Fruit fly (Drosophila melanogaster) whole organism, prepupa: Measurements from ENCODE around the gene Gad1.

Experiments
- CG10631 ChIP-seq: fragments of 200-800 bp; sonication (Bioruptor generic); optimal IDR thresholded peaks from 2 replicates; lab custom pipeline; 2016; ENCODE audit warnings: missing biosample characterization, missing genetic modification characterization
- CG11762 ChIP-seq: fragments of 200-800 bp; sonication (Bioruptor generic); optimal IDR thresholded peaks from 3 replicates; lab custom pipeline; 2016; ENCODE audit warnings: missing biosample characterization, missing genetic modification characterization; ENCODE audit not compliant: insufficient read depth
- CG11902 ChIP-seq: fragments of 200-800 bp; sonication (Bioruptor generic); optimal IDR thresholded peaks from 3 replicates; lab custom pipeline; 2016; ENCODE audit warnings: missing biosample characterization, missing genetic modification characterization
- CG15336 ChIP-seq: fragments of 200-800 bp; sonication (Bioruptor generic); IDR thresholded peaks from 2 replicates; pipeline ENCODE4 v1.3.6; 2022; ENCODE audit warnings: missing biosample characterization, missing genetic modification characterization
- CG1621 ChIP-seq: fragments of 200-800 bp; sonication (Bioruptor generic); optimal IDR thresholded peaks from 3 replicates; lab custom pipeline; 2018; ENCODE audit warnings: missing biosample characterization, mild to moderate bottlenecking, missing genetic modification characterization
- CG16779 ChIP-seq: fragments of 200-800 bp; sonication (Bioruptor generic); optimal IDR thresholded peaks from 3 replicates; lab custom pipeline; 2017; ENCODE audit warnings: missing biosample characterization, mild to moderate bottlenecking, missing genetic modification characterization
- CG31627 ChIP-seq: fragments of 200-800 bp; sonication (Bioruptor generic); optimal IDR thresholded peaks from 3 replicates; lab custom pipeline; 2016; ENCODE audit warnings: missing biosample characterization, missing genetic modification characterization
- CG3919 ChIP-seq: fragments of 200-800 bp; sonication (Bioruptor generic); optimal IDR thresholded peaks from 3 replicates; lab custom pipeline; 2016; ENCODE audit warnings: missing biosample characterization, missing genetic modification characterization
- CG4318 ChIP-seq: fragments of 200-800 bp; sonication (Bioruptor generic); optimal IDR thresholded peaks from 3 replicates; lab custom pipeline; 2017; ENCODE audit warnings: missing biosample characterization, mild to moderate bottlenecking, missing genetic modification characterization
- CG7368 ChIP-seq: fragments of 200-800 bp; sonication (Bioruptor generic); optimal IDR thresholded peaks from 3 replicates; lab custom pipeline; 2016; ENCODE audit warnings: missing biosample characterization, missing genetic modification characterization
- CG8319 ChIP-seq: fragments of 200-800 bp; sonication (Bioruptor generic); optimal IDR thresholded peaks from 3 replicates; lab custom pipeline; 2016; ENCODE audit warnings: missing biosample characterization, missing genetic modification characterization
- Eip75B ChIP-seq: fragments of 200-800 bp; sonication (Bioruptor generic); optimal IDR thresholded peaks from 3 replicates; lab custom pipeline; 2016; ENCODE audit warnings: missing biosample characterization, missing genetic modification characterization
- Eip78C ChIP-seq: fragments of 200-800 bp; sonication (Bioruptor generic); peaks from one replicate; lab custom pipeline; 2016; ENCODE audit warnings: missing biosample characterization, missing genetic modification characterization
- Eip93F ChIP-seq: fragments of 200-800 bp; sonication (Bioruptor generic); optimal IDR thresholded peaks from 2 replicates; lab custom pipeline; 2016; ENCODE audit warnings: missing biosample characterization, mild to moderate bottlenecking, missing genetic modification characterization
- Ets21C ChIP-seq: fragments of 200-800 bp; sonication (Bioruptor generic); optimal IDR thresholded peaks from 3 replicates; lab custom pipeline; 2016; ENCODE audit warnings: missing biosample characterization, missing genetic modification characterization
- Ets96B ChIP-seq: fragments of 200-800 bp; optimal IDR thresholded peaks from 2 replicates; lab custom pipeline; 2019; ENCODE audit warnings: missing biosample characterization, mild to moderate bottlenecking, missing genetic modification characterization, moderate library complexity
- Gug ChIP-seq: fragments of 200-800 bp; sonication (Bioruptor generic); IDR thresholded peaks from 2 replicates; pipeline ENCODE4 v1.3.6; 2022; ENCODE audit warnings: missing biosample characterization, missing genetic modification characterization
- Lpt ChIP-seq: fragments of 200-800 bp; sonication (Bioruptor generic); optimal IDR thresholded peaks from 3 replicates; lab custom pipeline; 2016; ENCODE audit warnings: missing biosample characterization, missing genetic modification characterization
- Met ChIP-seq: fragments of 200-800 bp; sonication (Bioruptor generic); optimal IDR thresholded peaks from 3 replicates; lab custom pipeline; 2016; ENCODE audit warnings: missing biosample characterization, missing genetic modification characterization
- Smox ChIP-seq: fragments of 200-800 bp; sonication (Bioruptor generic); optimal IDR thresholded peaks from 3 replicates; lab custom pipeline; 2016; ENCODE audit warnings: missing biosample characterization, missing genetic modification characterization
- achi ChIP-seq: fragments of 200-800 bp; sonication (Bioruptor generic); optimal IDR thresholded peaks from 3 replicates; lab custom pipeline; 2016; ENCODE audit warnings: missing biosample characterization, missing genetic modification characterization
- cyc ChIP-seq: fragments of 200-800 bp; sonication (Bioruptor generic); optimal IDR thresholded peaks from 3 replicates; lab custom pipeline; 2016; ENCODE audit warnings: missing biosample characterization, missing genetic modification characterization
- dsx ChIP-seq: fragments of 200-800 bp; optimal IDR thresholded peaks from 3 replicates; lab custom pipeline; 2019; ENCODE audit warnings: missing biosample characterization, mild to moderate bottlenecking, missing genetic modification characterization, moderate library complexity; ENCODE audit not compliant: poor library complexity, severe bottlenecking
- eg ChIP-seq: fragments of 200-800 bp; sonication (Bioruptor generic); IDR thresholded peaks from 3 replicates; pipeline ENCODE4 v1.3.6; 2022; ENCODE audit warnings: missing biosample characterization, missing genetic modification characterization
- fkh ChIP-seq: fragments of 200-800 bp; sonication (Bioruptor generic); optimal IDR thresholded peaks from 3 replicates; lab custom pipeline; 2017; ENCODE audit warnings: missing biosample characterization, mild to moderate bottlenecking, missing genetic modification characterization, moderate library complexity
- pdm3 ChIP-seq: fragments of 200-800 bp; sonication (Bioruptor generic); optimal IDR thresholded peaks from 3 replicates; lab custom pipeline; 2016; ENCODE audit warnings: missing biosample characterization, missing genetic modification characterization
- salr ChIP-seq, 2 experiments: fragments of 200-800 bp; sonication (Bioruptor generic); optimal IDR thresholded peaks; 3 replicates each; lab custom pipeline; 2016 to 2018; ENCODE audit warnings: missing biosample characterization in 2 of 2, missing genetic modification characterization in 2 of 2, mild to moderate bottlenecking in 1 of 2
- ss ChIP-seq, 2 experiments: fragments of 200-800 bp; sonication (Bioruptor generic); optimal IDR thresholded peaks; 2 replicates in 1 of 2; 3 replicates in 1 of 2; lab custom pipeline; 2017 to 2018; ENCODE audit warnings: mild to moderate bottlenecking in 2 of 2, missing biosample characterization in 2 of 2, missing genetic modification characterization in 2 of 2, moderate library complexity in 1 of 2
- svp ChIP-seq: fragments of 200-800 bp; sonication (Bioruptor generic); peaks from one replicate; lab custom pipeline; 2016; ENCODE audit warnings: missing biosample characterization, missing genetic modification characterization
- vri ChIP-seq: fragments of 200-800 bp; sonication (Bioruptor generic); optimal IDR thresholded peaks from 3 replicates; lab custom pipeline; 2016; ENCODE audit warnings: missing biosample characterization, mild to moderate bottlenecking, missing genetic modification characterization

The Gad1 gene

DNA sequence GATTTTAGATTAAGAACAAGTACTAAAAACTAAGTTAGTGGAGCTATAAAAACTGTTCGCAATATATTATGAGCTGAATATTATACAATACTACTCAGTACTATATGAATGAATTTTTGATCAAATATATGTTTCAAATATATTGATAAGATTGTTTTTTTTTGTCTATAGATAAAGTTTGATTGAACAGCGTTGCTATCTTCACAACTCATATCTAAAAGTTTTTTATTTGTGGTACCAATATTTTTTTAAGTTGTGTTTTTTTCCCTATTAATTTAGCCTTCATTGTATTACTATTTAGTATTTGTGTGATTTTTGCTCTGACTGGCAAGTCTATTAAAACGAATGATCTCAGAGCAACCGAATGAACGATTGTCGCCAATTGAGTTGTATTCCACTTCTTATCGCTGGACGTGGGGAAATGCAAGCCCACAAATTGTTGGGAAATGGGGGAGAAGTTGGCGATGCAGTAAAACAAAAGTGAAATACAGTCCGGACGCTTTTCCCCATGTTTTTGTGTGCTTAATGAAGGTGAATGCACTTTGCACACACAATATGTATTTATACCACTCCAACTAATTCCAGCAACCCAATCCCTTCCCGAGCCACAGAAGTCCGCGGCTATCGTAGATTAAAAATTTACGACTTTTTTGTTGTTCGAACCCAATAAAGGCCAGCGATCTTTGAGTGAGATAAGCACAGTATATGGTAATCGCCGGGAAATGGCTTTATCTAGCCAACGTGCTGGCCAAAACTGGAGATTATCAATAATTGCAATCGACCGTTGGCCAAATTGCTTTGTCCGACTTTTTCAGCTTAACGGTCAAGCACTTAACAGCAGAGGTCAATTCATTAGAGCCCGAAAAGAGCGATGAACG, 28.2 kb upstream of the Gad1 start (continued):
- TF ChIP-seq Gug (0 out of 2 replicates have a peak, but pooled peaks have one; percentile 17), CG3919 (GFP tag; lab: Kevin White, UChicago) (no peak), dsx (GFP tag; lab: Kevin White, UChicago) (no peak), salr (GFP tag; optimal IDR thresholded peaks at IDR 0.05; lab: Kevin White, UChicago) (no peak), Met (GFP tag; lab: Kevin White, UChicago) (no peak), cyc (GFP tag; lab: Kevin White, UChicago) (no peak), CG1621 (tag; lab: Kevin White, UChicago) (no peak), Eip78C (GFP tag; lab: Kevin White, UChicago) (peak; percentile 71), CG4318 (no peak)

dm6 chr3L:4115701-4116100, 27.2 kb upstream of the Gad1 start:
- TF ChIP-seq Eip93F (peak; percentile 74), Ets96B (tag; lab: Kevin White, UChicago) (no peak), vri (GFP tag; lab: Kevin White, UChicago) (peak; percentile 25), CG11902 (no peak), svp (GFP tag; lab: Kevin White, UChicago) (peak; percentile 16), pdm3 (GFP tag; lab: Kevin White, UChicago) (no peak)

DNA sequence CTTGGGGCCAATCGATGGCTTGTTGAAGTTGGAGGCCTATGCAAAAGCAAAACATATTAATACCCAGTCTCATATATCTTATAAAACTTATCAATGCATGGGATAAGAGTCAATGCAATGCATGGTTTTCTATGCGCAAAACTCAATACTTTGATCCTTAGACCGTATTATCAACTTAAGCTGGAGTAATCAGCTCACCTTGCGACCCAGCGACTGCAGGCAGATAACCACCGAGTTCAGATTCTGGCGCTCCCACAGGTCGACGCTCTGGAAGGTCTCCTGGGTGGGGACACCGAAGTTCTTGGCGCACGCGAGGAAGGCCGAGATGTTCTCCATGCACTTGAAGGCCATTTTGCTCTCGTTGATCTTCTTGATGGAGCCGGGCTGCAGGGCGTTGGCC, 26.6 kb upstream of the Gad1 start:
- TF ChIP-seq Lpt (GFP tag; lab: Kevin White, UChicago) (no peak), svp (GFP tag; lab: Kevin White, UChicago) (peak; percentile 97), CG16779 (tag; lab: Kevin White, UChicago) (no peak), CG15336 (GFP tag; lab: Robert Waterston, UW) (no peak), CG7368 (no peak)
- TF ChIP-seq, all 60 proteins: peak for 1

dm6 chr3L:4113998-4114397, 25.5 kb upstream of the Gad1 start:
- no peak for TF ChIP-seq eg (GFP tag; lab: Robert Waterston, UW)
- peak; percentile 64 for TF ChIP-seq svp (GFP tag; lab: Kevin White, UChicago)
- TF ChIP-seq CG8319 (GFP tag; lab: Kevin White, UChicago): no peak
- TF ChIP-seq cyc (GFP tag; lab: Kevin White, UChicago): no peak
- no peak for TF ChIP-seq ss (GFP tag; optimal IDR thresholded peaks at IDR 0.05; lab: Kevin White, UChicago)
- no peak for TF ChIP-seq achi (GFP tag; lab: Kevin White, UChicago)
- TF ChIP-seq Eip75B (GFP tag; lab: Kevin White, UChicago): no peak

- TF ChIP-seq Ets21C (no peak), CG31627 (GFP tag; lab: Kevin White, UChicago) (no peak), CG11902 (no peak), CG11762 (GFP tag; lab: Kevin White, UChicago) (no peak), CG10631 (GFP tag; lab: Kevin White, UChicago) (no peak), vri (GFP tag; lab: Kevin White, UChicago) (peak; percentile 2), Met (GFP tag; lab: Kevin White, UChicago) (no peak), fkh (no peak), dsx (GFP tag; lab: Kevin White, UChicago) (no peak), CG15336 (GFP tag; lab: Robert Waterston, UW) (no peak), Smox (GFP tag; lab: Kevin White, UChicago) (no peak), ss (GFP tag; optimal IDR thresholded peaks at IDR 0.05; lab: Kevin White, UChicago) (no peak), Eip93F (no peak), svp (GFP tag; lab: Kevin White, UChicago) (peak; percentile 82)
Observed at dm6 chr3L:4110212-4110611, 21.7 kb upstream of the Gad1 start.
